Fruit fly (Drosophila melanogaster): Measurements from ENCODE around the gene tmod.

dm6 chr3R:30563260-30564080, 31.1 kb downstream of the tmod start:
- TF ChIP-seq Ets98B (GFP tag; IDR thresholded peaks at IDR 0.05) (no peak), Pif1A (GFP tag; optimal IDR thresholded peaks at IDR 0.05) (no peak), Snoo (tag; optimal IDR thresholded peaks at IDR 0.05) (no peak), EcR (GFP tag; optimal IDR thresholded peaks at IDR 0.05) (peak; percentile 20), CG13204 (GFP tag; optimal IDR thresholded peaks at IDR 0.05) (no peak), fd96Ca (GFP tag; IDR thresholded peaks at IDR 0.05) (peak; percentile 29; the same call in 1 of the 3 replicates), CG10348 (GFP tag; IDR thresholded peaks at IDR 0.05) (no peak), CG14655 (GFP tag; optimal IDR thresholded peaks at IDR 0.05) (no peak), CG9948 (tag; optimal IDR thresholded peaks at IDR 0.05) (no peak), D1 (tag; optimal IDR thresholded peaks at IDR 0.05) (no peak), CG32121 (GFP tag; IDR thresholded peaks at IDR 0.05) (no peak)

All from whole organism, pupa.